Fruit fly (Drosophila melanogaster): ENCODE data around the gene Sdr.

Gene Sdr

dm6 chr3R:14893791-14894782 is 24.3 kb upstream of the Sdr start, which contains the start of gene Dph2 (continued):
- TF ChIP-seq CG33557 (GFP tag; optimal IDR thresholded peaks at IDR 0.05) = peak; percentile 55
- no peak for TF ChIP-seq ash1 (GFP tag; optimal IDR thresholded peaks at IDR 0.05)
- TF ChIP-seq NC2β (GFP tag; optimal IDR thresholded peaks at IDR 0.05) = no peak
- peak; percentile 57 for TF ChIP-seq CG4328 (GFP tag; optimal IDR thresholded peaks at IDR 0.05)
- peak; percentile 52 for TF ChIP-seq ind (GFP tag; optimal IDR thresholded peaks at IDR 0.05)
- TF ChIP-seq YL-1 (GFP tag; optimal IDR thresholded peaks at IDR 0.05) = peak; percentile 25
- TF ChIP-seq Xbp1 (GFP tag; optimal IDR thresholded peaks at IDR 0.05) = peak; percentile 69
- peak; percentile 37 for TF ChIP-seq HHEX (GFP tag; optimal IDR thresholded peaks at IDR 0.05)
- TF ChIP-seq exex (tag; optimal IDR thresholded peaks at IDR 0.05) = peak; percentile 18
- TF ChIP-seq vvl (GFP tag; IDR thresholded peaks at IDR 0.05) = peak; percentile 93
- TF ChIP-seq en (GFP tag; optimal IDR thresholded peaks at IDR 0.05) = peak; percentile 26
- TF ChIP-seq CG1233 (GFP tag; optimal IDR thresholded peaks at IDR 0.05) = peak; percentile 59
- TF ChIP-seq CG10274 (GFP tag; optimal IDR thresholded peaks at IDR 0.05) = no peak
- peak; percentile 47 for TF ChIP-seq az2 (GFP tag; optimal IDR thresholded peaks at IDR 0.05)
- peak; percentile 66 for TF ChIP-seq CG6765 (GFP tag; optimal IDR thresholded peaks at IDR 0.05)
- peak; percentile 79 for TF ChIP-seq Sox100B (GFP tag; optimal IDR thresholded peaks at IDR 0.05)
- TF ChIP-seq C15 (GFP tag; IDR thresholded peaks at IDR 0.05) = peak; percentile 79; the same call in 2 of the 3 replicates
- TF ChIP-seq CG7928 (GFP tag; optimal IDR thresholded peaks at IDR 0.05) = no peak
- no peak for TF ChIP-seq pros (GFP tag; optimal IDR thresholded peaks at IDR 0.05)
- TF ChIP-seq crp (GFP tag; optimal IDR thresholded peaks at IDR 0.05) = no peak
- TF ChIP-seq sqz (GFP tag; optimal IDR thresholded peaks at IDR 0.05) = no peak
- TF ChIP-seq Kr (GFP tag; optimal IDR thresholded peaks at IDR 0.05) = no peak
- TF ChIP-seq tll (GFP tag; optimal IDR thresholded peaks at IDR 0.05) = no peak
- TF ChIP-seq Blimp-1 (GFP tag; optimal IDR thresholded peaks at IDR 0.05) = peak; percentile 78
- no peak for TF ChIP-seq Hand (GFP tag; optimal IDR thresholded peaks at IDR 0.05)
- no peak for TF ChIP-seq CG5245 (GFP tag; optimal IDR thresholded peaks at IDR 0.05)
- peak; percentile 71 for TF ChIP-seq CG14014 (GFP tag; IDR thresholded peaks at IDR 0.05)
- TF ChIP-seq CG10959 (GFP tag; IDR thresholded peaks at IDR 0.05) = peak; percentile 49
- TF ChIP-seq ro (GFP tag; IDR thresholded peaks at IDR 0.05) = peak; percentile 22; the same call in 1 of the 2 replicates
- TF ChIP-seq zen2 (GFP tag; IDR thresholded peaks at IDR 0.05; ENCODE audit: partially characterized antibody) = no peak
- TF ChIP-seq schlank (tag; optimal IDR thresholded peaks at IDR 0.05) = no peak
- TF ChIP-seq CG9932 (GFP tag; IDR thresholded peaks at IDR 0.05) = peak; percentile 83
- TF ChIP-seq zf30C (GFP tag; optimal IDR thresholded peaks at IDR 0.05) = peak; percentile 48
- no peak for TF ChIP-seq CG10462 (GFP tag; optimal IDR thresholded peaks at IDR 0.05)
- no peak for TF ChIP-seq Dll (GFP tag; IDR thresholded peaks at IDR 0.05; ENCODE audit: partially characterized antibody)
- peak; percentile 11 for TF ChIP-seq repo (GFP tag; optimal IDR thresholded peaks at IDR 0.05)
- peak; percentile 69 for TF ChIP-seq sim (GFP tag; IDR thresholded peaks at IDR 0.05)
- TF ChIP-seq Fer2 (tag; optimal IDR thresholded peaks at IDR 0.05) = peak; percentile 66
- TF ChIP-seq jigr1 (GFP tag; IDR thresholded peaks at IDR 0.05) = 0 out of 3 replicates have a peak, but pooled peaks have one; percentile 35
- TF ChIP-seq corto (GFP tag; optimal IDR thresholded peaks at IDR 0.05) = no peak
- no peak for TF ChIP-seq CG6791 (GFP tag; IDR thresholded peaks at IDR 0.05; ENCODE audit: partially characterized antibody)
- no peak for TF ChIP-seq Bgb (GFP tag; IDR thresholded peaks at IDR 0.05; ENCODE audit: partially characterized antibody)
- peak; percentile 40; the same call in 1 of the 2 replicates for TF ChIP-seq klu (GFP tag; IDR thresholded peaks at IDR 0.05)
- TF ChIP-seq CG1832 (GFP tag; optimal IDR thresholded peaks at IDR 0.05) = no peak
- TF ChIP-seq CG4282 (GFP tag; optimal IDR thresholded peaks at IDR 0.05) = peak; percentile 18
- TF ChIP-seq Ets65A (GFP tag) = peak; percentile 91
- peak; percentile 56 for TF ChIP-seq CG18619 (GFP tag; optimal IDR thresholded peaks at IDR 0.05)

All from whole organism, embryonic.